Worm (Caenorhabditis elegans): ENCODE data around the gene atl-1.
A peak's percentile ranks its signal among the peaks of the same experiment; 100 is the strongest.

atl-1 gene

DNA sequence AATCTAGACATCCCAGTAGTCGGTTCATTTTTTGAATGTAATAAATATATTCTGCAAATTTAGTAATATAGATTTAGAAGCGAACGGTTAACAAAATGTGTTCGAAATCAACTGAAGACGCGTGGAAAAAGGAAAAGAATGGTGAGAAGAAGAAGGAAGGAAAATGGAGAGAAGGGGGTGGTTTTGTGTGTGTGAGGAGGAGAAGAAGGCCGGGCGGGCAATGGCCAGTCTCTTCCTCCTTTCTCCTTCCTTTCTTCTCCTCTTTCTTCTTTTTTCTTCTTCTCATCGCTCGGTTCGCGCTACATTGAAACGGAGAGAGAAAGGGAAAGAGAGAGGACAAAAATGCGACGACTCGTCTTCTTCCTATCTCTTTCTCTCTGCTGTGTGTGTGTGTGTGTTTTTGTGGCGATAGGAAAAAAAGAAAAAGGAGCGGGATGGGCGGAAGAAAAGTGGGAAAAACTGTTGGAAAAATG, 46.8 kb upstream of the atl-1 start, which contains the start of gene ztf-9 (continued):
- TF ChIP-seq pqm-1 (tag; optimal IDR thresholded peaks at IDR 0.05) (no peak), lin-35 (GFP tag; optimal IDR thresholded peaks at IDR 0.05) (peak; percentile 16 to 47), C16A3.4 (tag; optimal IDR thresholded peaks at IDR 0.05) (peak; percentile 40), elt-3 (tag; optimal IDR thresholded peaks at IDR 0.05) (peak in 2 of 6 experiments; percentile 32 to 35), unc-86 (tag; optimal IDR thresholded peaks at IDR 0.05) (no peak), ceh-8 (GFP tag; optimal IDR thresholded peaks at IDR 0.05) (no peak), ceh-88 (GFP tag; IDR thresholded peaks at IDR 0.05) (no peak), isw-1 (GFP tag; IDR thresholded peaks at IDR 0.05) (no peak), aly-2 (tag; optimal IDR thresholded peaks at IDR 0.05) (no peak)

DNA sequence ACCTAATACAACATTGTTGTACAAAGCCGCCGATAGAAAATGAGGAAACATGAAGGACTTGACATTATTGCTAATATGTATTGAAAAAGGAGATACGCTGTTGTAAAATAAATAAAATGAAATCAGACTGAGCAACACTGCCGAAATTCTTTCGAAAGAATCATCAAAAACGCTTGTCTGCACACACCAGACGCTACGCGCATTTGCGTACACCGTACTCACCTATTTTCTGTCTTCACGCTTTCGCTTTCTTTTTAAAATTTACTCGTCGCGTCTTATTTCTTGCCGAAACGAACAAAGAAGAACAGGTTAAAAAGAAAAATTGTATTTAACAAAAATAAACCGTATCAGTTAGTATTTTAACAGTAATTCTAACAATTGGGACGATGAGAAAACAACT, 45.3 kb upstream of the atl-1 start:
- TF ChIP-seq tlp-1 (tag; optimal IDR thresholded peaks at IDR 0.05): no peak
- TF ChIP-seq fkh-4 (tag; optimal IDR thresholded peaks at IDR 0.05; ENCODE audit: borderline replicate concordance): no peak
- no peak for TF ChIP-seq nhr-47 (tag; optimal IDR thresholded peaks at IDR 0.05)
- TF ChIP-seq fos-1 (tag; optimal IDR thresholded peaks at IDR 0.05): no peak
- no peak for TF ChIP-seq nhr-28 (tag; optimal IDR thresholded peaks at IDR 0.05)
- no peak for TF ChIP-seq elt-2 (tag; optimal IDR thresholded peaks at IDR 0.05)
- TF ChIP-seq rnt-1 (tag; optimal IDR thresholded peaks at IDR 0.05): peak; percentile 35
- TF ChIP-seq efl-3 (GFP tag; optimal IDR thresholded peaks at IDR 0.05): no peak
- TF ChIP-seq jun-1 (tag; optimal IDR thresholded peaks at IDR 0.05): no peak
- peak; percentile 5 for TF ChIP-seq lin-15B (tag; optimal IDR thresholded peaks at IDR 0.05)
- no peak for TF ChIP-seq lin-14 (GFP tag; optimal IDR thresholded peaks at IDR 0.05)
- no peak for TF ChIP-seq ceh-88 (GFP tag; IDR thresholded peaks at IDR 0.05)
- TF ChIP-seq ces-1 (GFP tag; optimal IDR thresholded peaks at IDR 0.05): no peak
- peak; percentile 39 for TF ChIP-seq xbp-1 (tag; optimal IDR thresholded peaks at IDR 0.05)
- no peak for TF ChIP-seq nhr-77 (tag; optimal IDR thresholded peaks at IDR 0.05)
- TF ChIP-seq aly-2 (tag; optimal IDR thresholded peaks at IDR 0.05): no peak
- no peak for TF ChIP-seq fkh-8 (tag; optimal IDR thresholded peaks at IDR 0.05)
- no peak for TF ChIP-seq Y116A8C.19 (tag; optimal IDR thresholded peaks at IDR 0.05; ENCODE audit: borderline replicate concordance)
- peak; percentile 73 to 94 for TF ChIP-seq lsy-2 (tag; optimal IDR thresholded peaks at IDR 0.05)
- no peak for TF ChIP-seq hlh-17 (GFP tag; optimal IDR thresholded peaks at IDR 0.05; ENCODE audit: borderline replicate concordance)
- no peak for TF ChIP-seq ceh-90 (tag; optimal IDR thresholded peaks at IDR 0.05)
- TF ChIP-seq nhr-76 (tag; optimal IDR thresholded peaks at IDR 0.05): no peak
- TF ChIP-seq efl-1 (optimal IDR thresholded peaks at IDR 0.05): peak; percentile 33 to 55
- TF ChIP-seq efl-1 (GFP tag; optimal IDR thresholded peaks at IDR 0.05 in 1 of 2): peak; percentile 50 to 94
- peak; percentile 64 for TF ChIP-seq mep-1 (tag; optimal IDR thresholded peaks at IDR 0.05)
- peak; percentile 52 for TF ChIP-seq C16A3.4 (tag; optimal IDR thresholded peaks at IDR 0.05)
- TF ChIP-seq egl-13 (tag; optimal IDR thresholded peaks at IDR 0.05): no peak
- TF ChIP-seq nhr-90 (tag; optimal IDR thresholded peaks at IDR 0.05; ENCODE audit: poor library complexity): peak; percentile 3
- TF ChIP-seq nhr-12 (tag; optimal IDR thresholded peaks at IDR 0.05): no peak
- no peak for TF ChIP-seq sox-4 (tag; optimal IDR thresholded peaks at IDR 0.05)
- no peak for TF ChIP-seq ztf-11 (tag; optimal IDR thresholded peaks at IDR 0.05)
- TF ChIP-seq tbx-2 (tag; optimal IDR thresholded peaks at IDR 0.05): no peak
- no peak for TF ChIP-seq snpc-4 (tag; optimal IDR thresholded peaks at IDR 0.05)
- TF ChIP-seq sup-37 (GFP tag; optimal IDR thresholded peaks at IDR 0.05): no peak
- TF ChIP-seq lin-35 (GFP tag; optimal IDR thresholded peaks at IDR 0.05): peak; percentile 42 to 59
- no peak for TF ChIP-seq ceh-63 (GFP tag; optimal IDR thresholded peaks at IDR 0.05)
- no peak for TF ChIP-seq pax-3 (tag; optimal IDR thresholded peaks at IDR 0.05)
- TF ChIP-seq lin-13 (GFP tag; optimal IDR thresholded peaks at IDR 0.05): no peak
- TF ChIP-seq nhr-19 (GFP tag; conservative IDR thresholded peaks at IDR 0.05): peak; percentile 21; the same call in 1 of the 2 replicates
- no peak for TF ChIP-seq zag-1 (tag; optimal IDR thresholded peaks at IDR 0.05)
- TF ChIP-seq nhr-11 (tag; optimal IDR thresholded peaks at IDR 0.05): no peak
- TF ChIP-seq skn-1 (tag; optimal IDR thresholded peaks at IDR 0.05): peak; percentile 72
- TF ChIP-seq snu-23 (GFP tag; optimal IDR thresholded peaks at IDR 0.05): peak; percentile 65
- TF ChIP-seq hpl-2 (GFP tag; optimal IDR thresholded peaks at IDR 0.05): no peak
- TF ChIP-seq lin-39 (tag; optimal IDR thresholded peaks at IDR 0.05): peak; percentile 4
- no peak for TF ChIP-seq nhr-237 (tag; optimal IDR thresholded peaks at IDR 0.05)
- TF ChIP-seq unc-86 (tag; optimal IDR thresholded peaks at IDR 0.05): no peak

Measured in whole organism, L1 larva.